Fruit fly (Drosophila melanogaster): ENCODE data around the gene CG14696.

The CG14696 gene

DNA sequence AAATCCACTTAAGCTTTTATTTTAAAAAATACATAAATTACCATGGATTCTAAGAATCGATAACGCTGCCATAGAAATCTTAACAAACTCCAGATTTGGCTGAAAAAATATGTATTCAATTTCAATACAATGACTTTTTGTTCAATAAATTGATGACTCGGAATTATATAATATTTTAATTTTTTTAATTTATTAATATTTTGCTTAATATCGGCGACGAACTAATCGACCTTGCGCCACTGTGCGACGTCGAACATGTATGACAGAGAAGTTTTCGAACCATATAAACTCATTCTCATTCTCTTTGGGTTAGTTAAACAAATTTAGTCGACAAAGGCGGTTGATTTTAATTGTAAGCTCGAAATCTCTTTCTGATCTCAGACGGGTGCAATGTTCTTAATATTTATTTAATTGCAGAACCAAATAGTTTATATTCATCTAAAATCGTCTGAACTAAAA lies 35.3 kb downstream of the CG14696 start, which contains the start of gene CG42394:
CG42394 (plus strand) TSS at position 311 of the 459 bp plus-strand sequence.
- peak; percentile 84 for TF ChIP-seq CG17801 (GFP tag; optimal IDR thresholded peaks at IDR 0.05; ENCODE audit: partially characterized antibody)

DNA sequence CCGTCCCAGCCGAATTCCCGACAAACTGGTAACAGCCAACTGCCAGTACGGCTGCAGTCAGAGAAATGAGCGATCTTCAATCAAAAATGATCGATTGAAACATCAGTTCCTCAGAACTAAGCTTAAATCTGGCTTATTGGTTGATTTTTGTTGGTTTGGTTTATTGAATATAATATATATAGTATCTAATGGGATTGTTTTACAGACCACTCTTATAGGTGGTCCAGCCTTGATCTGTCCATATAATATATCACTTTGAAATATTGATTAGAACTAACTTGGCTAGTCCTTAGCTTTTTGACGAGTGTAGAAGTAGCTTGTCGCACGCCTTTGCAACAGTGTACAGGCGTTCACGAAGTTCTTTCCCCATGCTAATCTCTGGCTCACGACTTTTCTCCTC lies 42.4 kb downstream of the CG14696 start:
- TF ChIP-seq CG17801 (GFP tag; optimal IDR thresholded peaks at IDR 0.05; ENCODE audit: partially characterized antibody) = no peak

DNA sequence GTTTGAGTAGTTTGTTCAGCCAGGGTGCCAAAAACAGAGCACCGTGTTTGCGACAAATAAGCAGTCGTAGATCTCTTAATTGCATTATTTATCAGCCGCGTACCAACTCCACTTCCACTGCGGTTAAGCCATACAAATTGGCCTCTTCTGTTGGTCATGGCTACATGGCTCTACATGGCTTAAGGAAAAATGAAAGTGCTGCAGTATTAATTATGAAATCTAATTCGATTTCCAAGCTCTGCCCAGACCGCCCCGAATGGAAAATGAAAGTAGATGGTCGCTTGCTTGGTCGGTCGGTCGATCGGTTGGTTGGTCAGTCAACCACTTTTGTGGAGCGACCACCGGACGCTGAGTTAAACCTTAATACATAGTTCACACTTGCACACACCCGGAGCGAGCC lies 47.9 kb downstream of the CG14696 start:
- TF ChIP-seq CG17801 (GFP tag; optimal IDR thresholded peaks at IDR 0.05; ENCODE audit: partially characterized antibody) = no peak

DNA sequence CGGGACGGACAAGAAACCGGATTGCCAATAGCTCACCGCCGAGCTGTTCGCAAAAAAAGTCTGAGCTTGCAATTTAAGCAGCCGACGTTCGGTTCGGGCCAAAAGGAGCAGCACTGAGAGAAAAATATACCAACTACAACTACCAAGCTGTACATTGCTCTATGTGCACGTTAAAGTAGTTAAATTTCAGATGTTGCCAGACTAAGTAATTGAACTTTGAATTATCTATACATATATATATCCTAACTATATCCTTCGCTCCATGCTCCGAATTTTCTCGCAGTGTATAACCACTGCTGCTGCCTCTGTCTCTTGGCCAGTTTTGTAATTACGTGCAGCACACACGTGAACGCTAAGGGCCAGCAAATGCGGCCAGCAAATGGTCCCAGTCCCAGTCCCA lies 49.9 kb downstream of the CG14696 start:
- TF ChIP-seq CG17801 (GFP tag; optimal IDR thresholded peaks at IDR 0.05; ENCODE audit: partially characterized antibody) = no peak

DNA sequence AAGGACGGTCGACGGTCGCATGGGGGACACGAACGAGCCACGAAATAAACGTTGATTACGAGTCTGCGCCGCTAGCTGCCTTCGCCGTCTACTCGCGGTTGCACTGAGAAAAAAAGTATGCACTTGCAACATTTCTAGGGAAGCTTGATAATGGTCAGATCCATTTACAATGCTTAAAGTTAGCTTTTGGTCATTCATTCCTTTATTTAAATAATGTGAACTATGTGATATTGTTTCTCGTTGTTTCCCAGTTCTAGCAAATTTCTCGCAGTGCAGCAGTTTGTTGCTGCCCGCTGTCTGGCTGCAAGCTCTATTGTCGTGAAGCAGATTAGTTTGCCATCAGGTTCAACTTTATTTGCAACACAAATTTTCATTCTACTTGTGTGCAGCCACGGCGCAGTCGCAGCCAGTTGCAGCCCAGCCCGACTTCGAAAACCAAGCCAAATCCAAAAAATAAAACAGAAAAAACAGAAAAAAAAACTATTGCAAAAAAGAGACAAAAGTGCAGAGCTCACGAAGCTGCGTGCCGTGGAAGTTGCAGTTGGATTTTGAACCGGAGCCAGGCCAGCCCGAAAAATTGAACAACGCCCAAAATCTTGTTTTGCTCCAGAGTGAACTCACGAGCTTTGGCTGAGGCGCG lies 52.2 kb downstream of the CG14696 start:
- TF ChIP-seq CG17801 (GFP tag; optimal IDR thresholded peaks at IDR 0.05; ENCODE audit: partially characterized antibody) = no peak

Measured in ovary, adult (tissue).